Worm (Caenorhabditis elegans) whole organism, late embryonic: ENCODE measurements around the gene npr-39.

Source experiments
- F13H6.1 ChIP-seq: sonication (generic microtip); optimal IDR thresholded peaks from 2 replicates; lab custom pipeline; 2016; ENCODE audit warnings: missing genetic modification characterization, missing compliant biosample characterization
- K02D7.2 ChIP-seq: sonication (generic microtip); optimal IDR thresholded peaks from 2 replicates; lab custom pipeline; 2017; ENCODE audit warnings: mild to moderate bottlenecking, missing genetic modification characterization, missing compliant biosample characterization
- K09A11.1 ChIP-seq: sonication (generic microtip); optimal IDR thresholded peaks from 2 replicates; lab custom pipeline; 2017; ENCODE audit warnings: antibody characterized with exemption, mild to moderate bottlenecking, missing genetic modification characterization, missing compliant biosample characterization; ENCODE audit not compliant: insufficient read depth
- ahr-1 ChIP-seq: sonication (generic microtip); optimal IDR thresholded peaks from 2 replicates; lab custom pipeline; 2016; ENCODE audit warnings: missing genetic modification characterization, missing compliant biosample characterization
- ceh-18 ChIP-seq: sonication (generic microtip); optimal IDR thresholded peaks from 2 replicates; lab custom pipeline; 2016; ENCODE audit warnings: missing genetic modification characterization, missing compliant biosample characterization
- ceh-24 ChIP-seq: sonication (generic microtip); optimal IDR thresholded peaks from 2 replicates; lab custom pipeline; 2016; ENCODE audit warnings: mild to moderate bottlenecking, missing genetic modification characterization, missing compliant biosample characterization
- ceh-30 ChIP-seq: fragments of 150-350 bp; optimal IDR thresholded peaks from 2 replicates; lab custom pipeline; 2014; ENCODE audit warnings: missing biosample characterization, missing genetic modification characterization
- ceh-34 ChIP-seq: sonication (generic microtip); optimal IDR thresholded peaks from 2 replicates; lab custom pipeline; 2016; ENCODE audit warnings: mild to moderate bottlenecking, missing genetic modification characterization, missing compliant biosample characterization
- ceh-48 ChIP-seq: sonication (generic microtip); optimal IDR thresholded peaks from 2 replicates; lab custom pipeline; 2016; ENCODE audit warnings: missing genetic modification characterization, inconsistent platforms, missing compliant biosample characterization
- ceh-6 ChIP-seq: fragments of 200-800 bp; sonication (Bioruptor generic); optimal IDR thresholded peaks from 2 replicates; lab custom pipeline; 2018; ENCODE audit warnings: mild to moderate bottlenecking, missing genetic modification characterization, missing compliant biosample characterization
- ceh-9 ChIP-seq: sonication (generic microtip); optimal IDR thresholded peaks from 2 replicates; lab custom pipeline; 2016; ENCODE audit warnings: mild to moderate bottlenecking, missing genetic modification characterization, inconsistent platforms, missing compliant biosample characterization
- elt-2 ChIP-seq: sonication (generic microtip); optimal IDR thresholded peaks from 2 replicates; lab custom pipeline; 2016; ENCODE audit warnings: missing genetic modification reagents, missing genetic modification characterization, missing compliant biosample characterization
- elt-4 ChIP-seq: sonication (generic microtip); optimal IDR thresholded peaks from 2 replicates; lab custom pipeline; 2016; ENCODE audit warnings: missing genetic modification characterization, missing compliant biosample characterization
- ets-4 ChIP-seq: sonication (generic microtip); optimal IDR thresholded peaks from 2 replicates; lab custom pipeline; 2016; ENCODE audit warnings: missing genetic modification characterization, missing compliant biosample characterization
- eyg-1 ChIP-seq: sonication (generic microtip); optimal IDR thresholded peaks from 2 replicates; lab custom pipeline; 2016; ENCODE audit warnings: missing genotype, missing genetic modification characterization, missing compliant biosample characterization
- fkh-10 ChIP-seq: fragments of 150-350 bp; optimal IDR thresholded peaks from 2 replicates; lab custom pipeline; 2014; ENCODE audit warnings: missing biosample characterization, missing genetic modification reagents, missing genetic modification characterization
- fkh-6 ChIP-seq: sonication (generic microtip); optimal IDR thresholded peaks from 2 replicates; lab custom pipeline; 2016; ENCODE audit warnings: missing genetic modification characterization, missing compliant biosample characterization
- hlh-13 ChIP-seq: fragments of 200-800 bp; sonication (Bioruptor generic); optimal IDR thresholded peaks from 2 replicates; lab custom pipeline; 2018; ENCODE audit warnings: mild to moderate bottlenecking, missing genetic modification characterization, missing compliant biosample characterization
- hlh-15 ChIP-seq: sonication (generic microtip); optimal IDR thresholded peaks from 2 replicates; lab custom pipeline; 2016; ENCODE audit warnings: missing genetic modification characterization, missing compliant biosample characterization
- lim-6 ChIP-seq: sonication (generic microtip); optimal IDR thresholded peaks from 2 replicates; lab custom pipeline; 2016; ENCODE audit warnings: missing genetic modification characterization, missing compliant biosample characterization
- madf-2 ChIP-seq: sonication (generic microtip); optimal IDR thresholded peaks from 2 replicates; lab custom pipeline; 2017; ENCODE audit warnings: missing genetic modification characterization, missing compliant biosample characterization
- mec-3 ChIP-seq: sonication (generic microtip); optimal IDR thresholded peaks from 2 replicates; lab custom pipeline; 2016; ENCODE audit warnings: borderline replicate concordance, missing genetic modification characterization, missing compliant biosample characterization
- nfya-1 ChIP-seq: sonication (generic microtip); optimal IDR thresholded peaks from 2 replicates; lab custom pipeline; 2017; ENCODE audit warnings: missing genetic modification characterization, mild to moderate bottlenecking, missing compliant biosample characterization, antibody characterized with exemption, moderate library complexity
- nhr-11 ChIP-seq: fragments of 150-350 bp; optimal IDR thresholded peaks from 2 replicates; lab custom pipeline; 2014; ENCODE audit warnings: missing biosample characterization, missing genetic modification characterization
- nhr-232 ChIP-seq: sonication (generic microtip); optimal IDR thresholded peaks from 2 replicates; lab custom pipeline; 2016; ENCODE audit warnings: missing genetic modification characterization, missing compliant biosample characterization
- npax-4 ChIP-seq: sonication (generic microtip); optimal IDR thresholded peaks from 2 replicates; lab custom pipeline; 2016; ENCODE audit warnings: missing genetic modification characterization, missing compliant biosample characterization
- odd-2 ChIP-seq: sonication (generic microtip); optimal IDR thresholded peaks from 2 replicates; lab custom pipeline; 2017; ENCODE audit warnings: antibody characterized with exemption, mild to moderate bottlenecking, missing genetic modification characterization, missing compliant biosample characterization
- pag-3 ChIP-seq: sonication (generic microtip); optimal IDR thresholded peaks from 2 replicates; lab custom pipeline; 2016; ENCODE audit warnings: missing compliant biosample characterization, missing genetic modification characterization, borderline replicate concordance
- pat-9 ChIP-seq: fragments of 200-800 bp; sonication (Bioruptor generic); optimal IDR thresholded peaks from 2 replicates; lab custom pipeline; 2018; ENCODE audit warnings: mild to moderate bottlenecking, missing genetic modification characterization, moderate library complexity, missing compliant biosample characterization
- pax-1 ChIP-seq: fragments of 150-350 bp; optimal IDR thresholded peaks from 2 replicates; lab custom pipeline; 2014; ENCODE audit warnings: missing biosample characterization, missing genetic modification characterization
- pha-4 ChIP-seq: fragments of 150-350 bp; optimal IDR thresholded peaks from 2 replicates; lab custom pipeline; 2018; ENCODE audit warnings: missing biosample characterization, missing genetic modification reagents, missing genetic modification characterization
- pros-1 ChIP-seq: fragments of 150-350 bp; optimal IDR thresholded peaks from 2 replicates; lab custom pipeline; 2014; ENCODE audit warnings: missing biosample characterization, missing genetic modification reagents, missing genetic modification characterization
- sdc-2 ChIP-seq: sonication (generic microtip); optimal IDR thresholded peaks from 2 replicates; lab custom pipeline; 2016; ENCODE audit warnings: missing genotype, missing genetic modification characterization, missing compliant biosample characterization
- sox-4 ChIP-seq: sonication (generic microtip); optimal IDR thresholded peaks from 2 replicates; lab custom pipeline; 2017; ENCODE audit warnings: mild to moderate bottlenecking, missing genetic modification characterization, inconsistent platforms, missing compliant biosample characterization
- tbx-7 ChIP-seq: sonication (generic microtip); optimal IDR thresholded peaks from 2 replicates; lab custom pipeline; 2016; ENCODE audit warnings: missing genotype, missing genetic modification characterization, missing compliant biosample characterization
- unc-42 ChIP-seq: sonication (generic microtip); optimal IDR thresholded peaks from 2 replicates; lab custom pipeline; 2016; ENCODE audit warnings: missing genotype, missing genetic modification characterization, missing compliant biosample characterization
- unc-55 ChIP-seq: sonication (generic microtip); optimal IDR thresholded peaks from 2 replicates; lab custom pipeline; 2017; ENCODE audit warnings: missing biosample characterization, missing genetic modification reagents, missing genetic modification characterization

The npr-39 gene

ce11 chrV:10080905-10081304 lies 14.0 kb downstream of the npr-39 start:
- no peak for TF ChIP-seq hlh-13 (GFP tag; lab: Kevin White, UChicago)
- TF ChIP-seq ahr-1 (tag; lab: Kevin White, UChicago) = no peak
- TF ChIP-seq fkh-6 (tag; lab: Kevin White, UChicago) = no peak
- TF ChIP-seq, all 69 proteins: peak for 0

ce11 chrV:10081636-10082035 lies 14.8 kb downstream of the npr-39 start, which contains the start of gene nhr-205:
Gene nhr-205 (minus strand): TSS chrV:10081776.
- TF ChIP-seq eyg-1 (no peak), lim-6 (tag; lab: Kevin White, UChicago) (no peak), ceh-30 (tag; lab: Kevin White, UChicago) (peak; percentile 51), tbx-7 (tag; lab: Kevin White, UChicago) (no peak)

DNA sequence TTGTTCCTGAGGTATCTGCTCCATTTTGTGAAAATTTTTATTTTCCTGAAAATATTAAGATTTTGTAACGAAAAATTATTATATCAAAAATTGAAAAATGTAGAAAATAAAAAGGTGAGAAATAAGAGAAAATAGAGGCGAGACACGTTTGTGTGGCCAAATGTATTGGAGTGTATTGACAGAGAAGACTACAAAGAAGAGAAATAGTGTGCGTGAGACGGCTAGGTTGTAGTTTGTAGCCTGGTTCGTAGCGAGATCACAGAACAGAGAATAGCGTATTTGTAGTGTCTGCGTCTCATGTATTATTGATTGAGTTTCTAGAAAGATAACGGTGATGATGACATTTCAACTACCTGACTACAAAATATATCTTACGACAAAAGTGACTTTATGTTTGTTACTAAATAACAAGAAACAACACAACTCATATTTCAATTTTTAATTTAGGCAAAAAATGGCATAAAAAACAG lies 17.2 kb downstream of the npr-39 start, which contains the start of gene nhr-12:
Gene nhr-12 (minus strand): TSS at position 51 of the 470 bp plus-strand sequence.
- TF ChIP-seq unc-55 = peak; percentile 54
- no peak for TF ChIP-seq unc-42
- TF ChIP-seq ceh-30 (tag; lab: Kevin White, UChicago) = peak; percentile 100
- TF ChIP-seq ceh-34 (tag; lab: Kevin White, UChicago) = no peak
- TF ChIP-seq ceh-9 (tag; lab: Kevin White, UChicago) = no peak

- TF ChIP-seq ceh-18 (tag; lab: Kevin White, UChicago) (no peak), K09A11.1 (no peak), pax-1 (tag; lab: Kevin White, UChicago) (no peak), nhr-11 (tag; lab: Kevin White, UChicago) (no peak), tbx-7 (tag; lab: Kevin White, UChicago) (no peak), K02D7.2 (tag; lab: Kevin White, UChicago) (no peak), ceh-6 (no peak)
Measured at ce11 chrV:10084864-10085263, 18.0 kb downstream of the npr-39 start, which contains the start of gene R04B5.6. Gene R04B5.6 (plus strand): TSS chrV:10085164.

DNA sequence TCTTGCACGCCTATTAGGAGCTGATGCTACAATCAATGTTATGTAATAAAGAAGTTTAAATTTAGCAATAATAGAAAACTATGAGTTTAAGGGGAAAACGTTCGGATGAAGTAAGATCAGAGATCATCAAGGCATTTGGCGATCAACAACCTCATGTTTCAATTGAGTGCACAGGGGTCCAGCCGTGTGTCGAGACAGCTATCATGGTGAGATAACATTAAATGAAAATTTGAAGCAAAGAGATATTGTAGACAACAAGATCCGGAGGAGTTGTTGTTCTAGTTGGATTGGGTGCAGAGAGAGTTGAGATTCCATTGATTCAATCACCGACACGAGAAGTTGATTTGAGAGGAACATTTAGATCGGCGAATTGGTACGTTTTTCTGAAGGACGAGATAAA lies 19.3 kb downstream of the npr-39 start:
- TF ChIP-seq elt-2 (tag; lab: Kevin White, UChicago) (no peak), ceh-48 (tag; lab: Kevin White, UChicago) (no peak)

DNA sequence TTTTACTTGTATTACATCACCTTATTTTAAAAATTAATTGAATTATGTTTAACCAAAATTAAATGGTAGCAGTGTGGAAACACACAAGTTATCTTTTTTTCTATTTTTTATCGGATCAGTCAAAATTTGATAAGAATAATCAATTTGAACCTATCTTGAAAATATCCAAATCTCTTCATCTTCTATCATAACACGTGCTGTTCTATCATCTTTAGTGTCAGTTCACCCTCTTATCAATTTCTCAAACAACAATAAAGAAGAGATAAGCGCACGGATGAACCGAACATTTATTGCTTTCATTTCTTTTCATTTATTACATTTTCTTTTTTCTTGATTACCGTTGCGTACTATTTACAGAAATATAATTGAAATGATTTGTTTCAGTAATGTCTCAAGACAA lies 20.2 kb downstream of the npr-39 start, which contains the start of gene R04B5.5:
Gene R04B5.5 (plus strand): TSS at position 378 of the 400 bp plus-strand sequence.
- TF ChIP-seq odd-2 (tag; lab: Kevin White, UChicago) = no peak
- TF ChIP-seq fkh-10 (GFP tag; lab: Kevin White, UChicago) = no peak
- TF ChIP-seq ceh-30 (tag; lab: Kevin White, UChicago) = peak; percentile 59
- TF ChIP-seq hlh-15 = no peak
- no peak for TF ChIP-seq nfya-1
- TF ChIP-seq elt-4 (tag; lab: Kevin White, UChicago) = no peak
- TF ChIP-seq unc-55 = peak; percentile 1
- TF ChIP-seq madf-2 (tag; lab: Kevin White, UChicago) = no peak
- peak; percentile 95 for TF ChIP-seq elt-2 (tag; lab: Kevin White, UChicago)
- TF ChIP-seq ceh-18 (tag; lab: Kevin White, UChicago) = no peak
- no peak for TF ChIP-seq F13H6.1 (tag; lab: Kevin White, UChicago)
- TF ChIP-seq pag-3 = no peak
- no peak for TF ChIP-seq ets-4
- TF ChIP-seq sdc-2 (tag; lab: Kevin White, UChicago) = no peak
- TF ChIP-seq, all 69 proteins: peak for 3

ce11 chrV:10090461-10090860 lies 23.6 kb downstream of the npr-39 start, which contains the start of gene R04B5.7:
Gene R04B5.7 (minus strand): TSS chrV:10090561.
- no peak for TF ChIP-seq pha-4
- TF ChIP-seq K09A11.1 = no peak
- TF ChIP-seq pros-1 (tag; lab: Kevin White, UChicago) = no peak
- TF ChIP-seq mec-3 (tag; lab: Kevin White, UChicago) = no peak
- TF ChIP-seq K02D7.2 (tag; lab: Kevin White, UChicago) = no peak
- no peak for TF ChIP-seq nhr-232 (tag; lab: Kevin White, UChicago)
- TF ChIP-seq npax-4 (tag; lab: Kevin White, UChicago) = no peak
- TF ChIP-seq pat-9 = no peak
- TF ChIP-seq ceh-24 = no peak
- no peak for TF ChIP-seq sox-4
- TF ChIP-seq ceh-48 (tag; lab: Kevin White, UChicago) = no peak
